Fruit fly (Drosophila melanogaster): ENCODE measurements around the gene CG15219.

The CG15219 gene

DNA sequence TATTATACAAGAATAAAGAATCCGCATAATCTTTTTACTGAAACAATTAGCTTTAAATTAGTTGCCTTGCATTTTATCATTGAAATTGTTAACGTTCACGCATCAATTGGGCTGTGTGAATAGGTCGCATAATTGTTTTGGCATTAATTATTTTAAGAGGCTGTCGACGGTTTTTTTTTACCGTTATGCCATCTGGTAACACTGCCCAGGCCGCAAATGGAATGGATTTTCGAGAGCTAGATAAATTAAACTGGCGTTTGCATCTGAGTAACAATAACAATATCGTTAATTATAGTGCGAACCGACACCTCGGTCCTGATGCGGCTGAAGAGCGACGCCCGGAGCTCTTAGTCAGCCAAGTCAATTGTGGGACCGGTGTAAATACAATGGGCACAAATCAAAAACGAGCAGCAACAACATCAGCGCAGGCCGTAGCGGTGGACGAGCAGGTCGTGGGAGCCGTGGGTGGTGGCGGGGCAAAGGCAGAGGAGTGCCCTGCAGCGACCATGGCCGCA, 16.4 kb upstream of the CG15219 start (continued):
- TF ChIP-seq eyg (GFP tag; optimal IDR thresholded peaks at IDR 0.05) (peak; percentile 14), dmrt11E (tag; optimal IDR thresholded peaks at IDR 0.05) (peak; percentile 27), BtbVII (GFP tag; optimal IDR thresholded peaks at IDR 0.05) (no peak), dpn (GFP tag; optimal IDR thresholded peaks at IDR 0.05) (peak; percentile 14 to 17), da (GFP tag; optimal IDR thresholded peaks at IDR 0.05) (no peak), Elba2 (GFP tag; optimal IDR thresholded peaks at IDR 0.05) (peak; percentile 31), mirr (GFP tag; optimal IDR thresholded peaks at IDR 0.05) (no peak), ems (GFP tag; optimal IDR thresholded peaks at IDR 0.05) (no peak), CG3847 (GFP tag; IDR thresholded peaks at IDR 0.05) (no peak), en (GFP tag; optimal IDR thresholded peaks at IDR 0.05) (no peak), CG4820 (GFP tag; optimal IDR thresholded peaks at IDR 0.05) (no peak), CG13287 (GFP tag; IDR thresholded peaks at IDR 0.05; ENCODE audit: partially characterized antibody) (peak; percentile 36; the same call in 1 of the 2 replicates), ase (GFP tag; IDR thresholded peaks at IDR 0.05) (no peak), ranshi (GFP tag; IDR thresholded peaks at IDR 0.05) (no peak), Stat92E (GFP tag; optimal IDR thresholded peaks at IDR 0.05) (no peak), CG4360 (GFP tag; IDR thresholded peaks at IDR 0.05) (peak; percentile 66), hbn (GFP tag; IDR thresholded peaks at IDR 0.05; ENCODE audit: partially characterized antibody) (no peak), CG8478 (optimal IDR thresholded peaks at IDR 0.05) (no peak), pan (optimal IDR thresholded peaks at IDR 0.05) (no peak), pan (GFP tag; optimal IDR thresholded peaks at IDR 0.05 in 1 of 2, IDR thresholded peaks at IDR 0.05 in 1 of 2) (no peak), amos (GFP tag; IDR thresholded peaks at IDR 0.05; ENCODE audit: partially characterized antibody) (0 out of 2 replicates have a peak, but pooled peaks have one; percentile 24), CG4404 (GFP tag; IDR thresholded peaks at IDR 0.05) (no peak)

dm6 chr2L:22120871-22121388, 15.6 kb upstream of the CG15219 start, which contains the start of gene CG3651:
TSS of gene CG3651 (plus strand) at chr2L:22121338.
- no peak for TF ChIP-seq tio (GFP tag; optimal IDR thresholded peaks at IDR 0.05)
- no peak for TF ChIP-seq MTF-1 (GFP tag; optimal IDR thresholded peaks at IDR 0.05; ENCODE audit: borderline replicate concordance)
- no peak for TF ChIP-seq CG11696 (GFP tag; IDR thresholded peaks at IDR 0.05)
- TF ChIP-seq hbn (GFP tag; IDR thresholded peaks at IDR 0.05; ENCODE audit: partially characterized antibody) = peak; percentile 36
- TF ChIP-seq cg (GFP tag; optimal IDR thresholded peaks at IDR 0.05) = no peak
- TF ChIP-seq CG15696 (tag; optimal IDR thresholded peaks at IDR 0.05) = no peak
- no peak for TF ChIP-seq al (GFP tag; IDR thresholded peaks at IDR 0.05)
- no peak for TF ChIP-seq gt (GFP tag; IDR thresholded peaks at IDR 0.05)
- no peak for TF ChIP-seq CG2712 (tag; optimal IDR thresholded peaks at IDR 0.05)
- TF ChIP-seq gem (tag; optimal IDR thresholded peaks at IDR 0.05) = peak; percentile 15
- TF ChIP-seq Sry-β (GFP tag; optimal IDR thresholded peaks at IDR 0.05) = no peak
- no peak for TF ChIP-seq usp (GFP tag; optimal IDR thresholded peaks at IDR 0.05)
- no peak for TF ChIP-seq kah (GFP tag; optimal IDR thresholded peaks at IDR 0.05)
- TF ChIP-seq ash1 (GFP tag; optimal IDR thresholded peaks at IDR 0.05) = no peak
- peak; percentile 10; the same call in 1 of the 2 replicates for TF ChIP-seq bbx (GFP tag; IDR thresholded peaks at IDR 0.05; ENCODE audit: partially characterized antibody)
- TF ChIP-seq CG10462 (GFP tag; optimal IDR thresholded peaks at IDR 0.05) = no peak
- no peak for TF ChIP-seq CG9437 (GFP tag; optimal IDR thresholded peaks at IDR 0.05)
- no peak for TF ChIP-seq gcm (GFP tag; optimal IDR thresholded peaks at IDR 0.05)
- no peak for TF ChIP-seq CG3838 (GFP tag; optimal IDR thresholded peaks at IDR 0.05)
- TF ChIP-seq NC2β (GFP tag; optimal IDR thresholded peaks at IDR 0.05) = no peak
- 0 out of 2 replicates have a peak, but pooled peaks have one; percentile 29 for TF ChIP-seq nerfin-2 (GFP tag; IDR thresholded peaks at IDR 0.05; ENCODE audit: partially characterized antibody)
- no peak for TF ChIP-seq cwo (GFP tag; optimal IDR thresholded peaks at IDR 0.05)
- TF ChIP-seq CG10979 (tag; optimal IDR thresholded peaks at IDR 0.05) = no peak
- TF ChIP-seq CG3847 (GFP tag; IDR thresholded peaks at IDR 0.05) = no peak
- TF ChIP-seq CG2202 (tag; optimal IDR thresholded peaks at IDR 0.05) = no peak
- no peak for TF ChIP-seq CG2120 (GFP tag; optimal IDR thresholded peaks at IDR 0.05)
- TF ChIP-seq p53 (GFP tag; optimal IDR thresholded peaks at IDR 0.05) = no peak
- TF ChIP-seq Ets65A (GFP tag) = peak; percentile 74
- no peak for TF ChIP-seq CG6175 (GFP tag; IDR thresholded peaks at IDR 0.05)
- no peak for TF ChIP-seq CG18599 (GFP tag; optimal IDR thresholded peaks at IDR 0.05)
